Worm (Caenorhabditis elegans) whole organism, L4 larva: ENCODE results near the gene wht-7.

Experiments used
- F26F4.8 ChIP-seq: fragments of 200-800 bp; sonication (Bioruptor generic); conservative IDR thresholded peaks from 2 replicates; pipeline ENCODE4 v1.3.6; 2022; ENCODE audit warnings: missing genetic modification characterization, missing compliant biosample characterization
- F44E2.7 ChIP-seq: fragments of 200-800 bp; sonication (Bioruptor generic); IDR thresholded peaks from 2 replicates; pipeline ENCODE4 v2.1.2; 2022; ENCODE audit warnings: missing genetic modification characterization, missing compliant biosample characterization
- Y105C5A.15 ChIP-seq: fragments of 200-800 bp; sonication (Bioruptor generic); IDR thresholded peaks from 2 replicates; pipeline ENCODE4 v1.3.6; 2022; ENCODE audit warnings: missing genetic modification characterization, missing compliant biosample characterization
- Y5F2A.4 ChIP-seq: fragments of 200-800 bp; sonication (Bioruptor generic); optimal IDR thresholded peaks from 2 replicates; lab custom pipeline; 2018; ENCODE audit warnings: mild to moderate bottlenecking, missing genetic modification characterization, missing compliant biosample characterization
- aha-1 ChIP-seq: fragments of 150-350 bp; peaks from one replicate; lab custom pipeline; 2014; ENCODE audit warnings: missing biosample characterization, missing genetic modification characterization
- attf-4 ChIP-seq: sonication (generic microtip); optimal IDR thresholded peaks from 3 replicates; lab custom pipeline; 2017; ENCODE audit warnings: missing biosample characterization, missing genetic modification characterization
- ceh-44 ChIP-seq: fragments of 200-800 bp; sonication (Bioruptor generic); IDR thresholded peaks from 2 replicates; pipeline ENCODE4 v1.3.6; 2022; ENCODE audit warnings: missing genetic modification reagents, missing genetic modification characterization, missing compliant biosample characterization
- ceh-62 ChIP-seq: sonication (generic microtip); optimal IDR thresholded peaks from 2 replicates; lab custom pipeline; 2017; ENCODE audit warnings: missing biosample characterization, missing genetic modification characterization
- ceh-82 ChIP-seq: sonication (generic microtip); optimal IDR thresholded peaks from 2 replicates; lab custom pipeline; 2017; ENCODE audit warnings: missing biosample characterization, missing genetic modification characterization
- ctbp-1 ChIP-seq: fragments of 200-800 bp; sonication (Bioruptor generic); IDR thresholded peaks from 2 replicates; pipeline ENCODE4 v1.3.6; 2022; ENCODE audit warnings: missing genetic modification reagents, missing genetic modification characterization, missing compliant biosample characterization
- daf-16 ChIP-seq, 3 experiments: sonication (generic microtip); optimal IDR thresholded peaks; 2 replicates each; lab custom pipeline; 2016 to 2017; ENCODE audit warnings: missing genetic modification characterization in 3 of 3, missing genetic modification reagents in 3 of 3, mild to moderate bottlenecking in 2 of 3, missing compliant biosample characterization in 2 of 3, missing biosample characterization in 1 of 3, moderate library complexity in 1 of 3
- daf-8 ChIP-seq: fragments of 200-800 bp; sonication (Bioruptor generic); IDR thresholded peaks from 2 replicates; pipeline ENCODE4 v1.3.6; 2022; ENCODE audit warnings: missing genetic modification characterization, missing compliant biosample characterization
- dmd-6 ChIP-seq: fragments of 200-800 bp; sonication (Bioruptor generic); IDR thresholded peaks from 2 replicates; pipeline ENCODE4 v1.3.6; 2022; ENCODE audit warnings: missing genetic modification reagents, missing genetic modification characterization, missing compliant biosample characterization
- dmd-9 ChIP-seq: fragments of 200-800 bp; sonication (Bioruptor generic); IDR thresholded peaks from 2 replicates; pipeline ENCODE4 v1.3.6; 2022; ENCODE audit warnings: missing genetic modification reagents, missing genetic modification characterization, missing compliant biosample characterization
- duxl-1 ChIP-seq: sonication (generic microtip); optimal IDR thresholded peaks from 2 replicates; lab custom pipeline; 2016; ENCODE audit warnings: mild to moderate bottlenecking, missing genetic modification characterization, moderate library complexity, missing compliant biosample characterization; ENCODE audit not compliant: poor library complexity
- dve-1 ChIP-seq: sonication (generic microtip); optimal IDR thresholded peaks from 2 replicates; lab custom pipeline; 2017; ENCODE audit warnings: antibody characterized with exemption, mild to moderate bottlenecking, missing genetic modification characterization, missing compliant biosample characterization; ENCODE audit not compliant: insufficient read depth
- fos-1 ChIP-seq: fragments of 150-350 bp; optimal IDR thresholded peaks from 2 replicates; lab custom pipeline; 2014; ENCODE audit warnings: missing biosample characterization, missing genetic modification characterization
- hlh-11 ChIP-seq: fragments of 200-800 bp; sonication (Bioruptor generic); optimal IDR thresholded peaks from 2 replicates; lab custom pipeline; 2018; ENCODE audit warnings: mild to moderate bottlenecking, missing genetic modification characterization, missing compliant biosample characterization
- hlh-30 ChIP-seq: sonication (generic microtip); optimal IDR thresholded peaks from 2 replicates; lab custom pipeline; 2017; ENCODE audit warnings: antibody characterized with exemption, mild to moderate bottlenecking, missing genetic modification characterization, missing compliant biosample characterization; ENCODE audit not compliant: insufficient read depth
- lin-1 ChIP-seq: fragments of 200-800 bp; sonication (Bioruptor generic); IDR thresholded peaks from 2 replicates; pipeline ENCODE4 v1.3.6; 2022; ENCODE audit warnings: missing genetic modification reagents, missing genetic modification characterization, missing compliant biosample characterization
- lin-13 ChIP-seq: fragments of 150-350 bp; optimal IDR thresholded peaks from 2 replicates; lab custom pipeline; 2014; ENCODE audit warnings: missing biosample characterization, missing genetic modification reagents, missing genetic modification characterization
- lin-38 ChIP-seq: fragments of 200-800 bp; sonication (Bioruptor generic); IDR thresholded peaks from 2 replicates; pipeline ENCODE4 v1.3.6; 2022; ENCODE audit warnings: missing genetic modification reagents, missing genetic modification characterization, missing compliant biosample characterization
- madf-5 ChIP-seq, 2 experiments: fragments of 200-800 bp; sonication (Bioruptor generic); IDR thresholded peaks; 2 replicates each; pipeline ENCODE4 v1.3.6; 2022; ENCODE audit warnings: missing compliant biosample characterization in 2 of 2, missing genetic modification characterization in 2 of 2
- mdl-1 ChIP-seq, 2 experiments: fragments of 150-350 bp in 1 of 2; sonication (generic microtip) in 1 of 2; optimal IDR thresholded peaks; 2 replicates each; lab custom pipeline; 2014 to 2017; ENCODE audit warnings: missing biosample characterization in 2 of 2, missing genetic modification characterization in 2 of 2
- mxl-3 ChIP-seq: fragments of 200-800 bp; sonication (Bioruptor generic); optimal IDR thresholded peaks from 2 replicates; lab custom pipeline; 2018; ENCODE audit warnings: mild to moderate bottlenecking, missing genetic modification characterization, missing compliant biosample characterization
- nhr-102 ChIP-seq: sonication (generic microtip); optimal IDR thresholded peaks from 2 replicates; lab custom pipeline; 2016; ENCODE audit warnings: mild to moderate bottlenecking, missing genetic modification characterization, moderate library complexity, missing compliant biosample characterization
- nhr-28 ChIP-seq: fragments of 150-350 bp; optimal IDR thresholded peaks from 2 replicates; lab custom pipeline; 2014; ENCODE audit warnings: missing biosample characterization, missing genetic modification characterization
- nhr-48 ChIP-seq: sonication (generic microtip); optimal IDR thresholded peaks from 2 replicates; lab custom pipeline; 2016; ENCODE audit warnings: mild to moderate bottlenecking, missing genetic modification characterization, missing compliant biosample characterization
- nhr-76 ChIP-seq: fragments of 150-350 bp; optimal IDR thresholded peaks from 2 replicates; lab custom pipeline; 2014; ENCODE audit warnings: missing biosample characterization, missing genetic modification characterization
- nhr-77 ChIP-seq: fragments of 150-350 bp; optimal IDR thresholded peaks from 2 replicates; lab custom pipeline; 2014; ENCODE audit warnings: missing biosample characterization, missing genetic modification characterization
- php-3 ChIP-seq: fragments of 200-800 bp; sonication (Bioruptor generic); IDR thresholded peaks from 2 replicates; pipeline ENCODE4 v1.3.6; 2022; ENCODE audit warnings: missing genetic modification reagents, missing genetic modification characterization, missing compliant biosample characterization
- pqm-1 ChIP-seq: sonication (generic microtip); optimal IDR thresholded peaks from 2 replicates; lab custom pipeline; 2017; ENCODE audit warnings: missing biosample characterization, missing genetic modification characterization
- tra-1 ChIP-seq: fragments of 200-800 bp; sonication (Bioruptor generic); IDR thresholded peaks from 2 replicates; pipeline ENCODE4 v1.3.6; 2022; ENCODE audit warnings: missing genetic modification reagents, missing genetic modification characterization, missing compliant biosample characterization
- unc-39 ChIP-seq: sonication (generic microtip); optimal IDR thresholded peaks from 2 replicates; lab custom pipeline; 2017; ENCODE audit warnings: missing biosample characterization, missing genetic modification characterization
- unc-62 ChIP-seq, 3 experiments: fragments of 150-350 bp in 1 of 3; sonication (generic microtip); optimal IDR thresholded peaks in 2 of 3; peaks in 1 of 3; 1 replicate in 1 of 3; 2 replicates in 2 of 3; lab custom pipeline; 2014 to 2017; ENCODE audit warnings: missing biosample characterization in 3 of 3, missing genetic modification characterization in 3 of 3, missing genetic modification reagents in 3 of 3, missing genotype in 1 of 3

The wht-7 gene

DNA sequence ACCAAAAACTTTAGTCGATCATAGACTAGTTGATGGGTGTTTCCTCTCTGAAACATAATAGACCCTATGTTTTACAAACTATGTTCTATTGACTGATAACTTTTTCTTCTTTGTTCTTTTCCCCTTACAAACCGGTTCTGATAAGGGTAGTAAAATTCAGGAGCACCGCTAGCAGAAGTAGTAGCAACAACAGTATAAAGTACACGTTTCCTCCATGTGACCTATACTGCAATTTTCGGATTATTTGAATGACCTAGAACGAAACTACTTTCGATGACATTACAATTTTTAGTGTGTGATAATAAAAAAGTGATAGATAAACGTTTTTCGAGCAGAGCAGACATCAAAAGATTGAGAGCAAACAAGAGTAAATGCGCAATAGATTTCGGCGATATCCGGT lies 30.9 kb upstream of the wht-7 start (continued):
- TF ChIP-seq F26F4.8 (GFP tag; lab: Robert Waterston, UW) (no peak), attf-4 (tag; lab: Kevin White, UChicago) (no peak), ceh-44 (no peak), ceh-82 (tag; lab: Kevin White, UChicago) (no peak), ctbp-1 (no peak), F44E2.7 (no peak), Y5F2A.4 (no peak), nhr-76 (no peak), lin-13 (GFP tag; lab: Kevin White, UChicago) (no peak)
- TF ChIP-seq, all 104 proteins: peak for 14

DNA sequence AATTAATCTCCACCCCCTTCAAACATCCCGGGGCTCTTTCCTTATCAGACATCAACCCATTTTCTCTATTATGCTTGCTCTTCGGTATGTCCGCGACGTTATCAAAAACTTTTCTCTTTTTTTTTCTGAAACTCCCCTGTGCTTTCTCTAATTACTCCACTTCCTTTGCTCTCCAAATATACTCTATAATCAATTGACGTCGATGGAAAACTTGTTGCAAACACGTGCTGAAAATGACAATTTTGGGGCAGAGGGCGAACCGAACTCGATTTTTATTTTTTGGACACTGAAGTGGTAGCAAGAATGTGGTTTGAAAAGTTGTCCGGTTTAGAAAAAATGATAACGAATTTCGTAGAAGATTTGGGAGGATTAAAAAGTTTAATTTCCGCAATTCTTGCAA lies 29.7 kb upstream of the wht-7 start:
- TF ChIP-seq nhr-28 (tag; lab: Kevin White, UChicago) (peak; percentile 76), pqm-1 (tag; lab: Kevin White, UChicago) (peak; percentile 92), lin-1 (peak; percentile 79; the same call in 1 of the 2 replicates), hlh-30 (tag; lab: Kevin White, UChicago) (peak; percentile 18), duxl-1 (no peak), dve-1 (tag; lab: Kevin White, UChicago) (peak; percentile 70), lin-38 (no peak), mdl-1 (tag; optimal IDR thresholded peaks at IDR 0.05; lab: Kevin White, UChicago) (peak in 1 of 2 experiments; percentile 78), nhr-77 (tag; lab: Kevin White, UChicago) (peak; percentile 82), Y105C5A.15 (GFP tag; lab: Robert Waterston, UW) (no peak), unc-62 (GFP tag; optimal IDR thresholded peaks at IDR 0.05 in 1 of 2; lab: Kevin White, UChicago) (peak in 1 of 2 experiments; percentile 37), unc-62 (tag; optimal IDR thresholded peaks at IDR 0.05; lab: Kevin White, UChicago) (no peak), nhr-48 (tag; lab: Kevin White, UChicago) (peak; percentile 82), daf-16 (GFP tag; optimal IDR thresholded peaks at IDR 0.05; lab: Kevin White, UChicago) (peak in 1 of 2 experiments; percentile 29), daf-16 (tag; optimal IDR thresholded peaks at IDR 0.05; lab: Kevin White, UChicago) (peak; percentile 56), hlh-11 (tag; lab: Kevin White, UChicago) (peak; percentile 84), php-3 (0 out of 2 replicates have a peak, but pooled peaks have one; percentile 13), tra-1 (GFP tag; lab: Robert Waterston, UW) (peak; percentile 73; the same call in 1 of the 2 replicates), ceh-62 (tag; lab: Kevin White, UChicago) (no peak), mxl-3 (peak; percentile 77), madf-5 (GFP tag; IDR thresholded peaks at IDR 0.05; lab: Robert Waterston, UW) (no peak), dmd-6 (GFP tag; lab: Robert Waterston, UW) (peak; percentile 94), nhr-102 (tag; lab: Kevin White, UChicago) (peak; percentile 4), fos-1 (tag; lab: Kevin White, UChicago) (peak; percentile 50)

DNA sequence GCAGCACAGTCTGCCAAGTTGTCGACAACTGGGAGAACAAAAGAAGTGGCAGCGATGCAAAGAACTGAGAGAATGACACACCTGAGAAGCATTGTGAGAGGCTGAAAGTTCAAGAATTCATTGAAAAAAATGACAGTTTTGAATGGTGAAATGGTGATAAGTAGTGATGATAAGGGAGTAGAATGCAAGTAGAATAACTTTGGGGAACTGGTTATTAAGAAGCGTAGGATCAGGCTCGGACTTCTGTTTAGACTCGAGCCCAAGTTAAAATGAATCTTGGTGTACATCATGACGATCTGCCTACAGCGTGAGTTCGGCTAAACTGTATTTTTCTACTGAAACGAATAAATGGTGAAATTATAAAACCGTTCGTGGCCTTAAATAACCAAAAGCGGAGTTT lies 29.2 kb upstream of the wht-7 start, which contains the start of gene F42A10.7:
Gene F42A10.7 (minus strand): TSS at position 101 of the 400 bp plus-strand sequence.
- TF ChIP-seq unc-39 (no peak), aha-1 (peak; percentile 81)

DNA sequence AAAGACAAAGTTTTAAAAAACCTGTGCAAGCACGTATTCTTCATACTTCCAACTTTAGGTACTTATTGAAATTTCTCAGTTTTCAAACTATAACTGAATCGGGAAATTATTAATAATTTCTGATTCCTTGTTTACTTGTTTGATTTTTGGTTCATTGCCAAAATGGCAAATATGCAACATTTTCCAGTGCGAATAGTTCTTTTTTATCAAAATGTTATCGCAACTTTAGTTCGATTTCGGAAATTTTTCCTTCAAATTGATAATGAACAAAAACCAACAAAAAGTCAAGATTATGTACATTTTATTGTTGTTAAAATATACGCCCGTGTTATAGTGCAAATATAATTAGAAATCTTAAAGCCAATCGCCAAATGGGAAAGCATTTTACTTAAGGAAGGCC lies 28.2 kb upstream of the wht-7 start:
- TF ChIP-seq dmd-9, result no peak
- no peak for TF ChIP-seq daf-8 (GFP tag; lab: Robert Waterston, UW)
- TF ChIP-seq pqm-1 (tag; lab: Kevin White, UChicago), result peak; percentile 3
- no peak for TF ChIP-seq daf-16 (GFP tag; optimal IDR thresholded peaks at IDR 0.05; lab: Kevin White, UChicago)
- peak; percentile 10 for TF ChIP-seq daf-16 (tag; optimal IDR thresholded peaks at IDR 0.05; lab: Kevin White, UChicago)
